Fruit fly (Drosophila melanogaster) whole organism, embryonic: ENCODE measurements around the gene CG44006.
A peak's percentile ranks its signal among the peaks of the same experiment; 100 is the strongest.

ENCODE experiments used
- Abd-B ChIP-seq: fragments of 200-800 bp; sonication (Bioruptor generic); optimal IDR thresholded peaks from 2 replicates; lab custom pipeline; 2018; ENCODE audit warnings: missing biosample characterization, mild to moderate bottlenecking, missing genetic modification characterization, moderate library complexity
- Blimp-1 ChIP-seq: fragments of 200-800 bp; sonication (Bioruptor generic); optimal IDR thresholded peaks from 3 replicates; lab custom pipeline; 2018; ENCODE audit warnings: missing biosample characterization, missing genetic modification characterization, mild to moderate bottlenecking, moderate library complexity, missing genetic modification reagents
- CG10147 ChIP-seq: fragments of 200-800 bp; sonication (Bioruptor generic); optimal IDR thresholded peaks from 2 replicates; lab custom pipeline; 2019; ENCODE audit warnings: missing biosample characterization, mild to moderate bottlenecking, missing genetic modification characterization, moderate library complexity
- CG1024 ChIP-seq: fragments of 200-800 bp; sonication (Bioruptor generic); IDR thresholded peaks from 2 replicates; pipeline ENCODE4 v1.3.6; 2022; ENCODE audit warnings: missing biosample characterization, missing genetic modification characterization
- CG10267 ChIP-seq: fragments of 200-800 bp; sonication (Bioruptor generic); optimal IDR thresholded peaks from 2 replicates; lab custom pipeline; 2018; ENCODE audit warnings: missing biosample characterization, mild to moderate bottlenecking, missing genetic modification characterization, moderate library complexity
- CG10366 ChIP-seq: fragments of 200-800 bp; sonication (Bioruptor generic); IDR thresholded peaks from 2 replicates; pipeline ENCODE4 v1.3.6; 2022; ENCODE audit warnings: missing biosample characterization, missing genetic modification characterization
- CG1529 ChIP-seq: fragments of 200-800 bp; sonication (Bioruptor generic); optimal IDR thresholded peaks from 3 replicates; lab custom pipeline; 2018; ENCODE audit warnings: missing biosample characterization, missing genetic modification characterization
- CG15514 ChIP-seq: fragments of 200-800 bp; sonication (Bioruptor generic); optimal IDR thresholded peaks from 3 replicates; lab custom pipeline; 2017; ENCODE audit warnings: missing biosample characterization, missing genetic modification characterization, mild to moderate bottlenecking, moderate library complexity, missing genetic modification reagents
- CG15696 ChIP-seq: fragments of 200-800 bp; sonication (Bioruptor generic); optimal IDR thresholded peaks from 2 replicates; lab custom pipeline; 2019; ENCODE audit warnings: missing biosample characterization, mild to moderate bottlenecking, missing genetic modification characterization, moderate library complexity
- CG16815 ChIP-seq: fragments of 200-800 bp; sonication (Bioruptor generic); optimal IDR thresholded peaks from 3 replicates; lab custom pipeline; 2017; ENCODE audit warnings: missing biosample characterization, mild to moderate bottlenecking, missing genetic modification characterization
- CG16863 ChIP-seq: fragments of 200-800 bp; sonication (Bioruptor generic); optimal IDR thresholded peaks from 3 replicates; lab custom pipeline; 2016; ENCODE audit warnings: missing biosample characterization, missing genetic modification characterization
- CG2875 ChIP-seq: fragments of 200-800 bp; sonication (Bioruptor generic); optimal IDR thresholded peaks from 2 replicates; lab custom pipeline; 2017; ENCODE audit warnings: missing biosample characterization, mild to moderate bottlenecking, missing genetic modification characterization, missing genetic modification reagents
- CG33557 ChIP-seq: fragments of 200-800 bp; sonication (Bioruptor generic); optimal IDR thresholded peaks from 2 replicates; lab custom pipeline; 2019; ENCODE audit warnings: missing biosample characterization, mild to moderate bottlenecking, missing genetic modification characterization, moderate library complexity
- CG3407 ChIP-seq: fragments of 200-800 bp; sonication (Bioruptor generic); optimal IDR thresholded peaks from 2 replicates; lab custom pipeline; 2018; ENCODE audit warnings: missing biosample characterization, mild to moderate bottlenecking, missing genetic modification characterization
- CG4730 ChIP-seq: fragments of 200-800 bp; sonication (Bioruptor generic); IDR thresholded peaks from 2 replicates; pipeline ENCODE4 v1.3.6; 2022; ENCODE audit warnings: missing biosample characterization, missing genetic modification characterization
- CG6854 ChIP-seq: fragments of 200-800 bp; sonication (Bioruptor generic); optimal IDR thresholded peaks from 3 replicates; lab custom pipeline; 2017; ENCODE audit warnings: missing biosample characterization, mild to moderate bottlenecking, missing genetic modification characterization
- CG7987 ChIP-seq: fragments of 200-800 bp; sonication (Bioruptor generic); optimal IDR thresholded peaks from 2 replicates; lab custom pipeline; 2018; ENCODE audit warnings: missing biosample characterization, mild to moderate bottlenecking, missing genetic modification characterization, moderate library complexity
- CG8089 ChIP-seq: fragments of 200-800 bp; sonication (Bioruptor generic); optimal IDR thresholded peaks from 3 replicates; lab custom pipeline; 2016; ENCODE audit warnings: missing biosample characterization, missing genetic modification characterization
- CG8290 ChIP-seq, 3 experiments: fragments of 200-800 bp; sonication (Bioruptor generic); optimal IDR thresholded peaks; 2 replicates each; lab custom pipeline; 2016 to 2019; ENCODE audit warnings: missing biosample characterization in 3 of 3, missing genetic modification characterization in 3 of 3, mild to moderate bottlenecking in 2 of 3, moderate library complexity in 1 of 3
- CG8765 ChIP-seq: fragments of 200-800 bp; sonication (Bioruptor generic); IDR thresholded peaks from 2 replicates; pipeline ENCODE4 v1.3.6; 2022; ENCODE audit warnings: missing biosample characterization, missing genetic modification characterization
- Camta ChIP-seq: fragments of 200-800 bp; sonication (Bioruptor generic); optimal IDR thresholded peaks from 2 replicates; lab custom pipeline; 2016; ENCODE audit warnings: missing biosample characterization, missing genetic modification characterization
- Dip2 ChIP-seq: fragments of 200-800 bp; sonication (Bioruptor generic); IDR thresholded peaks from 2 replicates; pipeline ENCODE4 v1.3.6; 2022; ENCODE audit warnings: missing biosample characterization, missing genetic modification characterization
- Ets65A ChIP-seq: fragments of 200-800 bp; sonication (Bioruptor generic); peaks from one replicate; lab custom pipeline; 2016; ENCODE audit warnings: missing biosample characterization, missing genetic modification characterization
- HmgZ ChIP-seq: fragments of 200-800 bp; sonication (Bioruptor generic); optimal IDR thresholded peaks from 2 replicates; lab custom pipeline; 2018; ENCODE audit warnings: missing biosample characterization, mild to moderate bottlenecking, missing genetic modification characterization
- Hr39 ChIP-seq: fragments of >200 bp; optimal IDR thresholded peaks from 2 replicates; lab custom pipeline; 2017
- MTF-1 ChIP-seq: fragments of 200-800 bp; sonication (Bioruptor generic); optimal IDR thresholded peaks from 2 replicates; lab custom pipeline; 2018; ENCODE audit warnings: missing biosample characterization, mild to moderate bottlenecking, missing genetic modification characterization, borderline replicate concordance
- Meics ChIP-seq: fragments of 200-800 bp; sonication (Bioruptor generic); optimal IDR thresholded peaks from 2 replicates; lab custom pipeline; 2017; ENCODE audit warnings: missing biosample characterization, mild to moderate bottlenecking, missing genetic modification characterization
- Oli ChIP-seq: fragments of 200-800 bp; sonication (Bioruptor generic); optimal IDR thresholded peaks from 2 replicates; lab custom pipeline; 2018; ENCODE audit warnings: missing biosample characterization, mild to moderate bottlenecking, missing genetic modification characterization, moderate library complexity
- Six4 ChIP-seq: fragments of 200-800 bp; sonication (Bioruptor generic); optimal IDR thresholded peaks from 2 replicates; lab custom pipeline; 2016; ENCODE audit warnings: missing biosample characterization, missing genetic modification characterization
- Spps ChIP-seq: fragments of 200-800 bp; sonication (Bioruptor generic); optimal IDR thresholded peaks from 2 replicates; lab custom pipeline; 2018; ENCODE audit warnings: missing biosample characterization, mild to moderate bottlenecking, missing genetic modification characterization
- Sry-δ ChIP-seq: fragments of 200-800 bp; sonication (Bioruptor generic); optimal IDR thresholded peaks from 2 replicates; lab custom pipeline; 2016; ENCODE audit warnings: missing biosample characterization, missing genetic modification characterization
- Trl ChIP-seq, 3 experiments: fragments of >200 bp in 2 of 3; fragments of 200-800 bp in 1 of 3; sonication (Bioruptor generic) in 1 of 3; optimal IDR thresholded peaks; 2 replicates in 1 of 3; 3 replicates in 2 of 3; lab custom pipeline; 2016 to 2017; ENCODE audit warnings: missing biosample characterization in 1 of 3, missing genetic modification characterization in 1 of 3
- Usf ChIP-seq: fragments of 200-800 bp; sonication (Bioruptor generic); optimal IDR thresholded peaks from 2 replicates; lab custom pipeline; 2017; ENCODE audit warnings: missing genotype, missing biosample characterization, missing genetic modification characterization
- Xbp1 ChIP-seq: fragments of 200-800 bp; sonication (Bioruptor generic); optimal IDR thresholded peaks from 3 replicates; lab custom pipeline; 2016; ENCODE audit warnings: missing biosample characterization, mild to moderate bottlenecking, missing genetic modification characterization
- YL-1 ChIP-seq: fragments of 200-800 bp; sonication (Bioruptor generic); optimal IDR thresholded peaks from 3 replicates; lab custom pipeline; 2017; ENCODE audit warnings: missing biosample characterization, mild to moderate bottlenecking, missing genetic modification characterization
- ara ChIP-seq: fragments of 200-800 bp; sonication (Bioruptor generic); IDR thresholded peaks from 2 replicates; pipeline ENCODE4 v1.3.6; 2022; ENCODE audit warnings: missing biosample characterization, missing genetic modification characterization
- chm ChIP-seq: fragments of 200-800 bp; sonication (Bioruptor generic); IDR thresholded peaks from 2 replicates; pipeline ENCODE4 v1.3.6; 2022; ENCODE audit warnings: missing biosample characterization, missing genetic modification characterization
- ci ChIP-seq: fragments of 200-800 bp; sonication (Bioruptor generic); IDR thresholded peaks from 3 replicates; pipeline ENCODE4 v1.3.6; 2022; ENCODE audit warnings: missing biosample characterization, missing genetic modification characterization
- crc ChIP-seq: fragments of 200-800 bp; sonication (Bioruptor generic); optimal IDR thresholded peaks from 2 replicates; lab custom pipeline; 2016; ENCODE audit warnings: missing biosample characterization, missing genetic modification characterization
- fd3F ChIP-seq: fragments of 200-800 bp; sonication (Bioruptor generic); optimal IDR thresholded peaks from 2 replicates; lab custom pipeline; 2018; ENCODE audit warnings: missing biosample characterization, mild to moderate bottlenecking, missing genetic modification characterization, moderate library complexity
- gsb-n ChIP-seq: fragments of 200-800 bp; sonication (Bioruptor generic); optimal IDR thresholded peaks from 3 replicates; lab custom pipeline; 2018; ENCODE audit warnings: missing biosample characterization, mild to moderate bottlenecking, missing genetic modification characterization
- onecut ChIP-seq: fragments of 200-800 bp; sonication (Bioruptor generic); IDR thresholded peaks from 2 replicates; pipeline ENCODE4 v1.3.6; 2022; ENCODE audit warnings: missing biosample characterization, missing genetic modification characterization
- otp ChIP-seq: fragments of 200-800 bp; sonication (Bioruptor generic); IDR thresholded peaks from 3 replicates; pipeline ENCODE4, ENCODE4 v1.3.6; 2022; ENCODE audit warnings: missing biosample characterization, missing genetic modification characterization
- ranshi ChIP-seq: fragments of 200-800 bp; sonication (Bioruptor generic); IDR thresholded peaks from 2 replicates; pipeline ENCODE4 v1.3.6; 2022; ENCODE audit warnings: missing biosample characterization, missing genetic modification characterization
- sd ChIP-seq: fragments of 200-800 bp; sonication (Bioruptor generic); optimal IDR thresholded peaks from 3 replicates; lab custom pipeline; 2018; ENCODE audit warnings: missing biosample characterization, mild to moderate bottlenecking, missing genetic modification characterization, moderate library complexity
- tup ChIP-seq: fragments of 200-800 bp; sonication (Bioruptor generic); optimal IDR thresholded peaks from 2 replicates; lab custom pipeline; 2016; ENCODE audit warnings: missing biosample characterization, mild to moderate bottlenecking, missing genetic modification characterization, moderate library complexity
- z ChIP-seq: fragments of 200-800 bp; sonication (Bioruptor generic); IDR thresholded peaks from 3 replicates; pipeline ENCODE4 v1.3.6; 2022; ENCODE audit warnings: missing biosample characterization, missing genetic modification characterization

CG44006 gene

DNA sequence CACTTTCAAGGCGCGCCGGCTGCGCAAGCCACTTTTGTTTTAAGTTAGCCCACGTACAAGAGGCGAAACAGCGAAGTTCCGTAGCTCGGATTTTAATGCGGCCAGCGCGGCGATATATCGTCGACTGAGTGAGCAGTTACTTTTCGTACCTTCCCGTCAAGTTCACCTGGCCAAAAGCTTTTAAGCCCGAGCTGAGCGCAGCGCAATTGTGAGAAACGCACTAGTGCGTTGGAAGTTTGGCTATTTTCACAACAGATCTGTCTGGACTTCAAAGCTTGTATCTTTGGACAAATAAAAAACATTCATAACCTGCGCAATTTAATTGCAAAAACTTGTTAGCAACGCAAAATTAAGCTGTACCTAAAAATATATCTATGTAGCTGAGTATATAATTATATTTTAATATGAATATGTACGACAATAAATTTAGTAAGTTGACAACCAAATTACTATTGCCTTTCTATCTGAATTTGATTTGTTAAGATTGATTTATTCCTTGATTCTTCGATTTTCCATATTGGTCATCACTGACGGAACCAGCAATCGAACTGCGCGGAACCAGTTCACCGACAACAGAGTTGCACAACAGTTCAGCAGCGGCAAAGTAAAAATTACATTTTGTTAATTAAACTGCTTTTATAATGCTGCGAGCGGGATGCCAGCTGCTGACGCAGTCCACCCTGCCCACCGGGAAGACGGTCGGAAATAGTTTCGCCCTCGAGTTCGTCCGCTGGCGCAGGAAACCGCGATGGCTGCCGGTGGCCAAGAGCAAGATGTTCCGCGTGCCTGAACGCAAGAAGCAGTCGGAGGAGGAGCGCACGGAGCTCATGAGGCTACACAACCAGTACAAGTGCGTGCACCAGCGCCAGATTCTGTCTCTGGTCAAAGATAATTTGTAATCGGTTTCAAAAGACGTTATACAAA, 36.3 kb upstream of the CG44006 start, which contains the start of the genes CG13698 and mRpS26 (continued):
- peak; percentile 80 for TF ChIP-seq Xbp1 (GFP tag; lab: Kevin White, UChicago)
- peak; percentile 53 for TF ChIP-seq CG16815 (GFP tag; lab: Kevin White, UChicago)
- peak; percentile 17; the same call in 1 of the 2 replicates for TF ChIP-seq ara (GFP tag; lab: Robert Waterston, UW)
- peak; percentile 52 for TF ChIP-seq chm (GFP tag; lab: Robert Waterston, UW)
- no peak for TF ChIP-seq Hr39 (lab: Kevin White, UChicago)
- peak; percentile 70 for TF ChIP-seq YL-1 (GFP tag; lab: Kevin White, UChicago)
- TF ChIP-seq Usf (GFP tag; lab: Kevin White, UChicago), result peak; percentile 41
- TF ChIP-seq onecut (GFP tag; lab: Robert Waterston, UW), result peak; percentile 43; the same call in 1 of the 2 replicates
- peak; percentile 65 for TF ChIP-seq CG10267 (tag; lab: Kevin White, UChicago)
- peak; percentile 18 for TF ChIP-seq sd (tag; lab: Kevin White, UChicago)
- peak; percentile 66 for TF ChIP-seq Six4 (GFP tag; lab: Kevin White, UChicago)
- peak; percentile 56 for TF ChIP-seq gsb-n (tag; lab: Kevin White, UChicago)
- peak; percentile 15 for TF ChIP-seq CG2875 (GFP tag; lab: Kevin White, UChicago)
- no peak for TF ChIP-seq crc (GFP tag; lab: Kevin White, UChicago)
- peak; percentile 50; the same call in 1 of the 2 replicates for TF ChIP-seq ranshi (GFP tag; lab: Robert Waterston, UW)
- TF ChIP-seq CG6854 (GFP tag; lab: Kevin White, UChicago), result no peak
- TF ChIP-seq CG15696 (tag; lab: Kevin White, UChicago), result peak; percentile 41
- TF ChIP-seq CG10147, result peak; percentile 65
- TF ChIP-seq fd3F, result peak; percentile 68
- TF ChIP-seq CG8290 (GFP tag; optimal IDR thresholded peaks at IDR 0.05; lab: Kevin White, UChicago), result peak; percentile 44
- peak in 1 of 2 experiments; percentile 66 for TF ChIP-seq CG8290 (tag; optimal IDR thresholded peaks at IDR 0.05; lab: Kevin White, UChicago)
- peak; percentile 58 for TF ChIP-seq Blimp-1 (GFP tag; lab: Kevin White, UChicago)
- peak; percentile 26; the same call in 1 of the 3 replicates for TF ChIP-seq otp
- no peak for TF ChIP-seq Dip2
- no peak for TF ChIP-seq Trl (optimal IDR thresholded peaks at IDR 0.05; lab: Kevin White, UChicago)
- TF ChIP-seq Trl (GFP tag; optimal IDR thresholded peaks at IDR 0.05; lab: Kevin White, UChicago), result peak; percentile 40
- no peak for TF ChIP-seq tup (GFP tag; lab: Kevin White, UChicago)
- TF ChIP-seq Spps (tag; lab: Kevin White, UChicago), result peak; percentile 9
- TF ChIP-seq Camta (GFP tag; lab: Kevin White, UChicago), result no peak
- TF ChIP-seq CG16863, result peak; percentile 7
- peak; percentile 49; the same call in 1 of the 2 replicates for TF ChIP-seq CG10366 (GFP tag; lab: Robert Waterston, UW)
- peak; percentile 19; the same call in 1 of the 3 replicates for TF ChIP-seq ci (GFP tag; lab: Robert Waterston, UW)
- peak; percentile 73 for TF ChIP-seq Meics (GFP tag; lab: Kevin White, UChicago)
- no peak for TF ChIP-seq z (GFP tag; lab: Robert Waterston, UW)
- peak; percentile 91 for TF ChIP-seq Ets65A (GFP tag; lab: Kevin White, UChicago)
- peak; percentile 53 for TF ChIP-seq CG1529 (GFP tag; lab: Kevin White, UChicago)
- no peak for TF ChIP-seq MTF-1 (GFP tag; lab: Kevin White, UChicago)
- TF ChIP-seq CG33557 (GFP tag; lab: Kevin White, UChicago), result peak; percentile 46
- no peak for TF ChIP-seq CG8089 (GFP tag; lab: Kevin White, UChicago)
- TF ChIP-seq Abd-B, result peak; percentile 68
- peak; percentile 99 for TF ChIP-seq CG15514 (GFP tag; lab: Kevin White, UChicago)
- TF ChIP-seq CG4730 (GFP tag; lab: Robert Waterston, UW), result 0 out of 2 replicates have a peak, but pooled peaks have one; percentile 22
- peak; percentile 14 for TF ChIP-seq CG7987
- TF ChIP-seq CG3407 (GFP tag; lab: Kevin White, UChicago), result peak; percentile 50
- 0 out of 2 replicates have a peak, but pooled peaks have one; percentile 38 for TF ChIP-seq CG1024
- peak; percentile 60 for TF ChIP-seq HmgZ (tag; lab: Kevin White, UChicago)
- peak; percentile 21 for TF ChIP-seq Sry-δ
- TF ChIP-seq Oli, result peak; percentile 66
- no peak for TF ChIP-seq CG8765 (GFP tag; lab: Robert Waterston, UW)
